Fruit fly (Drosophila melanogaster): Measurements from ENCODE around the gene Oatp33Ea.

Gene Oatp33Ea

DNA sequence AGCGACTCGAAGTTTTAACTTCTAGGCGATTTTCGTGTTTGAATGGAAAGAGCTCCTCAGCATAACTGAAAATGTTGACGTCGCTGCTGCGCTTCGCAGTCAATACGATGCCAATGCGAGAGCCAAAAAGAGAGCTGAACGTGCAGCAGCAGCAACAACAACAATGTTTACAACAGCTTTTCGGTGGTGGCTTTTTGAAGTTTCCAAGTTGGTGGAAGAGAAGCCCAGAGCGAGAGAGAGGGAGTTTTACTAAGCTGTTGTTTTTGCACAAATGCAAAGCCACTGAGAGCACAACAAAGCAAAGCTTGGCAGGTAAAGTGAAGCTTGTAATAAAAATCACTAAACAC lies 37.8 kb upstream of the Oatp33Ea start:
- TF ChIP-seq sug (tag; optimal IDR thresholded peaks at IDR 0.05): no peak
- no peak for TF ChIP-seq kay (GFP tag; optimal IDR thresholded peaks at IDR 0.05)
- TF ChIP-seq ato (GFP tag; IDR thresholded peaks at IDR 0.05; ENCODE audit: partially characterized antibody): 0 out of 2 replicates have a peak, but pooled peaks have one; percentile 26
- TF ChIP-seq nmo (GFP tag; optimal IDR thresholded peaks at IDR 0.05): no peak
- TF ChIP-seq Adf1 (GFP tag; IDR thresholded peaks at IDR 0.05): peak; percentile 31; the same call in 1 of the 2 replicates
- no peak for TF ChIP-seq CG2120 (GFP tag; optimal IDR thresholded peaks at IDR 0.05)
- no peak for TF ChIP-seq chif (GFP tag; optimal IDR thresholded peaks at IDR 0.05)
- no peak for TF ChIP-seq lmd (GFP tag; IDR thresholded peaks at IDR 0.05)
- TF ChIP-seq Neu2 (GFP tag; optimal IDR thresholded peaks at IDR 0.05; ENCODE audit: borderline replicate concordance): no peak
- no peak for TF ChIP-seq pnt (GFP tag; optimal IDR thresholded peaks at IDR 0.05)
- no peak for TF ChIP-seq sc (optimal IDR thresholded peaks at IDR 0.05)
- no peak for TF ChIP-seq sc (GFP tag; optimal IDR thresholded peaks at IDR 0.05)
- TF ChIP-seq CG6272 (GFP tag; IDR thresholded peaks at IDR 0.05): no peak
- no peak for TF ChIP-seq tna (GFP tag; IDR thresholded peaks at IDR 0.05; ENCODE audit: partially characterized antibody)
- no peak for TF ChIP-seq CG11560 (tag; IDR thresholded peaks at IDR 0.05)
- TF ChIP-seq z (GFP tag; IDR thresholded peaks at IDR 0.05): no peak
- no peak for TF ChIP-seq salm (tag; optimal IDR thresholded peaks at IDR 0.05)
- TF ChIP-seq hbn (GFP tag; IDR thresholded peaks at IDR 0.05; ENCODE audit: partially characterized antibody): no peak
- no peak for TF ChIP-seq Gsc (GFP tag; IDR thresholded peaks at IDR 0.05)
- TF ChIP-seq CG15479 (GFP tag; optimal IDR thresholded peaks at IDR 0.05): no peak
- TF ChIP-seq CG11504 (tag; optimal IDR thresholded peaks at IDR 0.05): no peak
- no peak for TF ChIP-seq CG3163 (GFP tag; optimal IDR thresholded peaks at IDR 0.05)
- TF ChIP-seq Trl (optimal IDR thresholded peaks at IDR 0.05): peak in 1 of 2 experiments; percentile 78
- TF ChIP-seq Trl (GFP tag; optimal IDR thresholded peaks at IDR 0.05): no peak
- peak; percentile 88 for TF ChIP-seq CG4360 (GFP tag; IDR thresholded peaks at IDR 0.05)
- TF ChIP-seq CG3838 (GFP tag; optimal IDR thresholded peaks at IDR 0.05): peak; percentile 57
- peak; percentile 15 for TF ChIP-seq HLHmδ (GFP tag; optimal IDR thresholded peaks at IDR 0.05)
- TF ChIP-seq CG13287 (GFP tag; IDR thresholded peaks at IDR 0.05; ENCODE audit: partially characterized antibody): no peak
- no peak for TF ChIP-seq Bteb2 (GFP tag; optimal IDR thresholded peaks at IDR 0.05)
- no peak for TF ChIP-seq Sox102F (GFP tag; optimal IDR thresholded peaks at IDR 0.05)
- TF ChIP-seq Side (GFP tag; optimal IDR thresholded peaks at IDR 0.05): no peak

DNA sequence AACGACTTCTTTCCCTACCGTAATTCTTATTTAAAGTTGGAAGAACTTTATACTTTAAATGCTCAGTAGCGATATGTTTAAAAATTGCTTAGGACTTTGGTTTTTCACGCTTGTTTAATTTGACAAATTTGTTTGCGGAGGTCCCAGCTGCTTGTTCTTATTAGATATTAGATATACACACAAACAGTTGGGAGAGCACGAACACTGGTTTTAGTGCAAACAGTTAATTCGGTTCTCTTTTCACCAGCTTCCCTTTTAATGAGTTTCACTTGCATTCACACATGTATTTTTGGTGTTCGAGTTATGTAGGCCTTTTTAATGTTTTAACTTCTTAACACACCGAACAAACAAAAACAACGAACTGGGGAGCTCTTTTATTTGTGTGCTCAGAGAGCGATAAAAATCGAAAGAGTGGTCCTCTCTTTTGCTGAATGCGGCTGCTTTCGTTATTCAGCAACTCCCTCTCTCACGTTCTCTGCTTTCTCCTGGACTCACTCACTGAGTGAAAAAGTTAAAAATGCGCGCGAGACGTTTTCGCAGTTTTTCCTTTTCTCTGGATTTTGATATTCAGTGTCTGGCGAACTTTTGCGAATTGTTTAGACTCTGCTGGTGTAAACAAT lies 37.1 kb upstream of the Oatp33Ea start:
- TF ChIP-seq toy (GFP tag; IDR thresholded peaks at IDR 0.05): no peak
- no peak for TF ChIP-seq peb (GFP tag; IDR thresholded peaks at IDR 0.05)
- no peak for TF ChIP-seq ttk (GFP tag; IDR thresholded peaks at IDR 0.05)
- TF ChIP-seq CG11247 (GFP tag; IDR thresholded peaks at IDR 0.05): peak; percentile 19; the same call in 1 of the 2 replicates
- TF ChIP-seq slou (GFP tag; optimal IDR thresholded peaks at IDR 0.05): no peak
- no peak for TF ChIP-seq Doc2 (GFP tag; IDR thresholded peaks at IDR 0.05)
- peak; percentile 13 for TF ChIP-seq CG10431 (GFP tag; optimal IDR thresholded peaks at IDR 0.05)
- TF ChIP-seq CG15514 (GFP tag; optimal IDR thresholded peaks at IDR 0.05): no peak
- TF ChIP-seq H2.0 (GFP tag; IDR thresholded peaks at IDR 0.05): no peak
- no peak for TF ChIP-seq schlank (tag; optimal IDR thresholded peaks at IDR 0.05)
- no peak for TF ChIP-seq Atf-2 (GFP tag; optimal IDR thresholded peaks at IDR 0.05)
- TF ChIP-seq CG8924 (tag; optimal IDR thresholded peaks at IDR 0.05): no peak
- TF ChIP-seq fd64A (GFP tag; optimal IDR thresholded peaks at IDR 0.05): no peak
- TF ChIP-seq ac (GFP tag; optimal IDR thresholded peaks at IDR 0.05): peak; percentile 27
- TF ChIP-seq gt (GFP tag; IDR thresholded peaks at IDR 0.05): no peak
- TF ChIP-seq Atf6 (GFP tag; IDR thresholded peaks at IDR 0.05): no peak
- TF ChIP-seq MESR4 (GFP tag; optimal IDR thresholded peaks at IDR 0.05): no peak
- no peak for TF ChIP-seq pzg (GFP tag; optimal IDR thresholded peaks at IDR 0.05)
- no peak for TF ChIP-seq CG17829 (tag; optimal IDR thresholded peaks at IDR 0.05)
- no peak for TF ChIP-seq CG14014 (GFP tag; IDR thresholded peaks at IDR 0.05)
- no peak for TF ChIP-seq luna (GFP tag; optimal IDR thresholded peaks at IDR 0.05)
- TF ChIP-seq CG32767 (GFP tag; IDR thresholded peaks at IDR 0.05): peak; percentile 58; the same call in 1 of the 2 replicates
- TF ChIP-seq CG4360 (GFP tag; IDR thresholded peaks at IDR 0.05): no peak
